Fruit fly (Drosophila melanogaster) Kc167 (cell line): ENCODE measurements around the gene SoxN.

Experiments
- Myc ChIP-seq: fragments of >200 bp; optimal IDR thresholded peaks from 2 replicates; lab custom pipeline; 2017; ENCODE audit warnings: missing external identifiers
- Sin3A ChIP-seq: fragments of >200 bp; optimal IDR thresholded peaks from 2 replicates; lab custom pipeline; 2018; ENCODE audit warnings: missing external identifiers
- h ChIP-seq: fragments of >200 bp; optimal IDR thresholded peaks from 3 replicates; lab custom pipeline; 2018; ENCODE audit warnings: missing external identifiers
- insv ChIP-seq: fragments of >200 bp; optimal IDR thresholded peaks from 3 replicates; lab custom pipeline; 2018; ENCODE audit warnings: missing external identifiers
- psq ChIP-seq: fragments of >200 bp; optimal IDR thresholded peaks from 2 replicates; lab custom pipeline; 2017; ENCODE audit warnings: missing external identifiers
- ttk ChIP-seq: sonication (Bioruptor generic); optimal IDR thresholded peaks from 2 replicates; lab custom pipeline; 2017; ENCODE audit warnings: missing external identifiers

DNA sequence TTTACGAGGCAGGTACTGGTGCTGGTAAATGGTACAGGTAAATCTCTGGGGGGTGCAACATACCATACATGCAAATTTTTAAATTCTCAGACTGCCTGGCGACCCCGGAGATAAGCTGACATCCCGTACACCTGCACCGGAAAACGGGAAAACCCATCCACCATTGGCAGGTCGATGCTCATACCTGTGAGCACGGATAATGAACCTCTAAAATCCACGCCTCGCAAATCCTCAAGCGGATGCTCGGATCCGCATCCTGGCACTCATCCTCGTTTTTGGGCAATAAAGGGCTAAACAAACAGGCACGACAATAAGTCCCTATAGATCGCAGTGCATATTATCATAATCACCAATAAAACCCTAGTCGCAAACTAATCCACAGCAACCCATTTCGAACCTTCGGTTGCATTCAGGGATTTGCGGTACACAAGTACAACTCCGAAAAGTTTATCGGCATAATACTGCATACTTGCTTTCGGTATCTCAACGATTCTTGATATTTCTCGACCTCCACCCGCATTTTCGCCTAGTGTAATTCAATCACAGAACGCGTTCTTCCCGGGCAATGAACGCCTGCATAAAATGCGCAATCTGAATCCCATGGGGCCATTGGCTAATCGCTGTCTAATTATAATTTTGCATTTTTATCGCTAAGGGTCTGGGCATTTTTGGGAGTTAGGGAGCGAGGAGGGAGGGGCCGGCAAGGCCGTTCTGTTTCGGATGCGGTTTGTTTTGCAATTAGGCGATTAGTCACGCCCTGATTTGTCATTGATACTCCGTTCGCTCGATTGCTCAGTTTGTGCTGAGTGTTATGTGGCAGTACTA is 7.2 kb downstream of the SoxN start:
- TF ChIP-seq psq (lab: Kevin White, UChicago) (no peak), ttk (lab: Kevin White, UChicago) (no peak), Myc (lab: Kevin White, UChicago) (no peak), Sin3A (lab: Kevin White, UChicago) (no peak), h (lab: Kevin White, UChicago) (no peak), insv (lab: Kevin White, UChicago) (no peak)
